Fruit fly (Drosophila melanogaster) whole organism, prepupa: ENCODE results near the gene CG7183.

Source experiments
- Blimp-1 ChIP-seq: fragments of 200-800 bp; sonication (Bioruptor generic); optimal IDR thresholded peaks from 3 replicates; lab custom pipeline; 2017; ENCODE audit warnings: missing biosample characterization, missing genetic modification characterization, mild to moderate bottlenecking, moderate library complexity, missing genetic modification reagents
- CG1621 ChIP-seq: fragments of 200-800 bp; sonication (Bioruptor generic); optimal IDR thresholded peaks from 3 replicates; lab custom pipeline; 2018; ENCODE audit warnings: missing biosample characterization, mild to moderate bottlenecking, missing genetic modification characterization
- CG3919 ChIP-seq: fragments of 200-800 bp; sonication (Bioruptor generic); optimal IDR thresholded peaks from 3 replicates; lab custom pipeline; 2016; ENCODE audit warnings: missing biosample characterization, missing genetic modification characterization
- CG6792 ChIP-seq: fragments of 200-800 bp; sonication (Bioruptor generic); optimal IDR thresholded peaks from 3 replicates; lab custom pipeline; 2016; ENCODE audit warnings: missing biosample characterization, missing genetic modification characterization
- CG8632 ChIP-seq: fragments of 200-800 bp; sonication (Bioruptor generic); optimal IDR thresholded peaks from 3 replicates; lab custom pipeline; 2016; ENCODE audit warnings: missing biosample characterization, missing genetic modification characterization
- Gug ChIP-seq: fragments of 200-800 bp; sonication (Bioruptor generic); IDR thresholded peaks from 2 replicates; pipeline ENCODE4 v1.3.6; 2022; ENCODE audit warnings: missing biosample characterization, missing genetic modification characterization
- Hr39 ChIP-seq: fragments of 200-800 bp; sonication (Bioruptor generic); optimal IDR thresholded peaks from 2 replicates; lab custom pipeline; 2016; ENCODE audit warnings: missing biosample characterization, missing genetic modification characterization
- dsx ChIP-seq: fragments of 200-800 bp; optimal IDR thresholded peaks from 3 replicates; lab custom pipeline; 2019; ENCODE audit warnings: missing biosample characterization, mild to moderate bottlenecking, missing genetic modification characterization, moderate library complexity; ENCODE audit not compliant: poor library complexity, severe bottlenecking
- pdm3 ChIP-seq: fragments of 200-800 bp; sonication (Bioruptor generic); optimal IDR thresholded peaks from 3 replicates; lab custom pipeline; 2016; ENCODE audit warnings: missing biosample characterization, missing genetic modification characterization
- vri ChIP-seq: fragments of 200-800 bp; sonication (Bioruptor generic); optimal IDR thresholded peaks from 3 replicates; lab custom pipeline; 2016; ENCODE audit warnings: missing biosample characterization, mild to moderate bottlenecking, missing genetic modification characterization

The CG7183 gene

DNA sequence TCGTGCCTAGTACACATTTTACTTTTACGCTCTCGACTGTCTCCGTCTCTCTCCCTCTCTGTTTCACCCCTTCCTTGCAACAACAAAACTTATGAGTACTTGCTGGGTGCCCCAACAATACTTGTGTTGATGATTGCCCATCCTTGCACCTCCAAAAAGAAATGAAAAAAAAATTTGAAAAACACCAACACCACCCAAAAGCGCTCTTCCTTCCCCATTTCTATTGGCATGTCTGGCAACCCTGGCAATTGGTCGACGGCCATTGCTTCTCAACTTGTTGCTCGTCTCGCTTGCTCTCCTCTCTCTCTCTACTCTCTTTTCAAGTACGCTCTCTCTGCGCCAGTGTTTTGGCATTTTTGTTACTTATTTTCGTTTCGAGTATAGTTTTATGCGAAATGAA, 52.1 kb downstream of the CG7183 start (continued):
- peak; percentile 19 for TF ChIP-seq dsx (GFP tag; lab: Kevin White, UChicago)
- TF ChIP-seq vri (GFP tag; lab: Kevin White, UChicago): peak; percentile 4
- no peak for TF ChIP-seq pdm3
- TF ChIP-seq Gug (GFP tag; lab: Robert Waterston, UW): no peak
- no peak for TF ChIP-seq CG6792 (GFP tag; lab: Kevin White, UChicago)
- peak; percentile 25 for TF ChIP-seq Hr39 (GFP tag; lab: Kevin White, UChicago)
- no peak for TF ChIP-seq Blimp-1 (GFP tag; lab: Kevin White, UChicago)
- TF ChIP-seq CG8632: peak; percentile 36
- TF ChIP-seq CG3919 (GFP tag; lab: Kevin White, UChicago): peak; percentile 54
- no peak for TF ChIP-seq CG1621 (tag; lab: Kevin White, UChicago)
- TF ChIP-seq, all 60 proteins: peak for 27
